Fruit fly (Drosophila melanogaster) whole organism, embryonic: ENCODE measurements around the gene APP-BP1.
A peak's percentile ranks its signal among the peaks of the same experiment; 100 is the strongest.

Source experiments
- Asciz ChIP-seq: fragments of 200-800 bp; sonication (Bioruptor generic); optimal IDR thresholded peaks from 2 replicates; lab custom pipeline; 2017; ENCODE audit warnings: missing biosample characterization, mild to moderate bottlenecking, missing genetic modification characterization, missing genetic modification reagents
- Atf3 ChIP-seq: fragments of 200-800 bp; sonication (Bioruptor generic); optimal IDR thresholded peaks from 3 replicates; lab custom pipeline; 2016; ENCODE audit warnings: missing biosample characterization, missing genetic modification characterization
- CG1024 ChIP-seq: fragments of 200-800 bp; sonication (Bioruptor generic); IDR thresholded peaks from 2 replicates; pipeline ENCODE4 v1.3.6; 2022; ENCODE audit warnings: missing biosample characterization, missing genetic modification characterization
- CG11247 ChIP-seq: fragments of 200-800 bp; sonication (Bioruptor generic); IDR thresholded peaks from 2 replicates; pipeline ENCODE4 v1.3.6; 2022; ENCODE audit warnings: missing biosample characterization, missing genetic modification characterization
- CG12744 ChIP-seq: fragments of 200-800 bp; sonication (Bioruptor generic); optimal IDR thresholded peaks from 2 replicates; lab custom pipeline; 2016; ENCODE audit warnings: missing biosample characterization, missing genetic modification characterization
- CG14965 ChIP-seq: fragments of 200-800 bp; sonication (Bioruptor generic); optimal IDR thresholded peaks from 2 replicates; lab custom pipeline; 2016; ENCODE audit warnings: missing biosample characterization, missing genetic modification characterization, borderline replicate concordance
- CG17186 ChIP-seq: fragments of 200-800 bp; sonication (Bioruptor generic); optimal IDR thresholded peaks from 3 replicates; lab custom pipeline; 2017; ENCODE audit warnings: missing biosample characterization, missing genetic modification reagents, missing genetic modification characterization
- CG17802 ChIP-seq: fragments of 200-800 bp; sonication (Bioruptor generic); optimal IDR thresholded peaks from 2 replicates; lab custom pipeline; 2018; ENCODE audit warnings: missing biosample characterization, mild to moderate bottlenecking, missing genetic modification characterization, moderate library complexity
- CG18599 ChIP-seq: fragments of 200-800 bp; sonication (Bioruptor generic); optimal IDR thresholded peaks from 3 replicates; lab custom pipeline; 2017; ENCODE audit warnings: missing biosample characterization, missing genetic modification characterization, mild to moderate bottlenecking, moderate library complexity, missing genetic modification reagents
- CG2116 ChIP-seq: fragments of 200-800 bp; sonication (Bioruptor generic); optimal IDR thresholded peaks from 3 replicates; lab custom pipeline; 2018; ENCODE audit warnings: missing biosample characterization, mild to moderate bottlenecking, missing genetic modification characterization
- CG3847 ChIP-seq: fragments of 200-800 bp; sonication (Bioruptor generic); IDR thresholded peaks from 2 replicates; pipeline ENCODE4 v1.3.6; 2022; ENCODE audit warnings: missing biosample characterization, missing genetic modification characterization
- CG4854 ChIP-seq: fragments of 200-800 bp; sonication (Bioruptor generic); optimal IDR thresholded peaks from 2 replicates; lab custom pipeline; 2016; ENCODE audit warnings: missing biosample characterization, missing genetic modification characterization, inconsistent platforms
- CG5245 ChIP-seq: fragments of 200-800 bp; sonication (Bioruptor generic); optimal IDR thresholded peaks from 3 replicates; lab custom pipeline; 2016; ENCODE audit warnings: missing biosample characterization, missing genetic modification characterization
- CG5953 ChIP-seq: fragments of 200-800 bp; sonication (Bioruptor generic); IDR thresholded peaks from 2 replicates; pipeline ENCODE4 v1.3.6; 2022; ENCODE audit warnings: missing biosample characterization, missing genetic modification characterization
- CG6765 ChIP-seq: fragments of 200-800 bp; sonication (Bioruptor generic); optimal IDR thresholded peaks from 3 replicates; lab custom pipeline; 2017; ENCODE audit warnings: missing biosample characterization, mild to moderate bottlenecking, missing genetic modification characterization
- CG6791 ChIP-seq: fragments of 200-800 bp; sonication (Bioruptor generic); IDR thresholded peaks from 3 replicates; pipeline ENCODE4 v1.3.6; 2022; ENCODE audit warnings: missing biosample characterization, missing genetic modification characterization; ENCODE audit not compliant: partially characterized antibody
- CG7928 ChIP-seq: fragments of 200-800 bp; sonication (Bioruptor generic); optimal IDR thresholded peaks from 2 replicates; lab custom pipeline; 2017; ENCODE audit warnings: missing biosample characterization, mild to moderate bottlenecking, missing genetic modification characterization
- CG8478 ChIP-seq: fragments of >200 bp; optimal IDR thresholded peaks from 2 replicates; lab custom pipeline; 2018
- CG9797 ChIP-seq: fragments of 200-800 bp; sonication (Bioruptor generic); optimal IDR thresholded peaks from 3 replicates; lab custom pipeline; 2018; ENCODE audit warnings: missing biosample characterization, mild to moderate bottlenecking, missing genetic modification characterization
- CG9817 ChIP-seq: fragments of 200-800 bp; sonication (Bioruptor generic); optimal IDR thresholded peaks from 2 replicates; lab custom pipeline; 2018; ENCODE audit warnings: missing biosample characterization, mild to moderate bottlenecking, missing genetic modification characterization, moderate library complexity
- Dp ChIP-seq: fragments of 200-800 bp; sonication (Bioruptor generic); optimal IDR thresholded peaks from 2 replicates; lab custom pipeline; 2018; ENCODE audit warnings: missing biosample characterization, mild to moderate bottlenecking, missing genetic modification characterization, moderate library complexity
- HLH54F ChIP-seq: fragments of 200-800 bp; sonication (Bioruptor generic); optimal IDR thresholded peaks from 3 replicates; lab custom pipeline; 2016; ENCODE audit warnings: missing biosample characterization, missing genetic modification characterization
- HLHmδ ChIP-seq: fragments of 200-800 bp; sonication (Bioruptor generic); optimal IDR thresholded peaks from 2 replicates; lab custom pipeline; 2018; ENCODE audit warnings: missing biosample characterization, mild to moderate bottlenecking, missing genetic modification characterization, moderate library complexity
- Hr78 ChIP-seq, 2 experiments: fragments of 200-800 bp in 1 of 2; fragments of >200 bp in 1 of 2; sonication (Bioruptor generic) in 1 of 2; optimal IDR thresholded peaks; 2 replicates each; lab custom pipeline; 2017 to 2019; ENCODE audit warnings: missing biosample characterization in 2 of 2, missing genetic modification characterization in 2 of 2, mild to moderate bottlenecking in 1 of 2, moderate library complexity in 1 of 2
- Hsf ChIP-seq: fragments of 200-800 bp; sonication (Bioruptor generic); optimal IDR thresholded peaks from 3 replicates; lab custom pipeline; 2016; ENCODE audit warnings: missing biosample characterization, missing genetic modification characterization
- NFAT ChIP-seq: fragments of 200-800 bp; sonication (Bioruptor generic); IDR thresholded peaks from 2 replicates; pipeline ENCODE4 v1.3.6; 2022; ENCODE audit warnings: missing biosample characterization, missing genetic modification characterization
- NK7.1 ChIP-seq: fragments of 200-800 bp; sonication (Bioruptor generic); optimal IDR thresholded peaks from 3 replicates; lab custom pipeline; 2016; ENCODE audit warnings: missing biosample characterization, missing genetic modification characterization
- Oaz ChIP-seq: fragments of 200-800 bp; sonication (Bioruptor generic); IDR thresholded peaks from 2 replicates; pipeline ENCODE4 v1.3.6; 2022; ENCODE audit warnings: missing biosample characterization, missing genetic modification characterization
- Pdp1 ChIP-seq, 2 experiments: fragments of 200-800 bp; sonication (Bioruptor generic); optimal IDR thresholded peaks; 3 replicates each; lab custom pipeline; 2016; ENCODE audit warnings: missing biosample characterization in 2 of 2, missing genetic modification characterization in 2 of 2, mild to moderate bottlenecking in 1 of 2, moderate library complexity in 1 of 2
- Sox102F ChIP-seq: fragments of 200-800 bp; sonication (Bioruptor generic); optimal IDR thresholded peaks from 2 replicates; lab custom pipeline; 2018; ENCODE audit warnings: missing biosample characterization, mild to moderate bottlenecking, missing genetic modification characterization, moderate library complexity
- Sry-β ChIP-seq: fragments of 200-800 bp; sonication (Bioruptor generic); optimal IDR thresholded peaks from 2 replicates; lab custom pipeline; 2018; ENCODE audit warnings: missing biosample characterization, mild to moderate bottlenecking, missing genetic modification characterization, moderate library complexity
- Usf ChIP-seq: fragments of 200-800 bp; sonication (Bioruptor generic); optimal IDR thresholded peaks from 2 replicates; lab custom pipeline; 2017; ENCODE audit warnings: missing genotype, missing biosample characterization, missing genetic modification characterization
- Xrp1 ChIP-seq: fragments of 200-800 bp; sonication (Bioruptor generic); IDR thresholded peaks from 2 replicates; pipeline ENCODE4 v1.3.6; 2022; ENCODE audit warnings: missing biosample characterization, missing genetic modification characterization
- ac ChIP-seq: fragments of 200-800 bp; sonication (Bioruptor generic); optimal IDR thresholded peaks from 3 replicates; lab custom pipeline; 2017; ENCODE audit warnings: missing biosample characterization, mild to moderate bottlenecking, missing genetic modification characterization
- bbx ChIP-seq: fragments of 200-800 bp; sonication (Bioruptor generic); IDR thresholded peaks from 2 replicates; pipeline ENCODE4 v1.3.6; 2022; ENCODE audit warnings: missing biosample characterization, missing genetic modification characterization; ENCODE audit not compliant: partially characterized antibody
- crol ChIP-seq: fragments of 200-800 bp; sonication (Bioruptor generic); IDR thresholded peaks from 2 replicates; pipeline ENCODE4 v1.3.6; 2022; ENCODE audit warnings: missing biosample characterization, missing genetic modification characterization
- crp ChIP-seq, 2 experiments: fragments of 200-800 bp; sonication (Bioruptor generic); optimal IDR thresholded peaks; 2 replicates in 1 of 2; 3 replicates in 1 of 2; lab custom pipeline; 2017; ENCODE audit warnings: missing biosample characterization in 2 of 2, missing genetic modification characterization in 2 of 2, mild to moderate bottlenecking in 1 of 2, moderate library complexity in 1 of 2
- dati ChIP-seq: fragments of 200-800 bp; sonication (Bioruptor generic); IDR thresholded peaks from 2 replicates; pipeline ENCODE4 v1.3.6; 2022; ENCODE audit warnings: missing biosample characterization, missing genetic modification characterization
- dpn ChIP-seq, 2 experiments: fragments of 200-800 bp; sonication (Bioruptor generic); optimal IDR thresholded peaks; 3 replicates each; lab custom pipeline; 2016; ENCODE audit warnings: missing biosample characterization in 2 of 2, missing genetic modification characterization in 2 of 2
- emc ChIP-seq: fragments of 200-800 bp; sonication (Bioruptor generic); optimal IDR thresholded peaks from 2 replicates; lab custom pipeline; 2016; ENCODE audit warnings: missing biosample characterization, missing genetic modification characterization
- grn ChIP-seq: fragments of 200-800 bp; sonication (Bioruptor generic); optimal IDR thresholded peaks from 3 replicates; lab custom pipeline; 2017; ENCODE audit warnings: missing biosample characterization, missing genetic modification characterization
- lola ChIP-seq, 3 experiments: fragments of >200 bp in 2 of 3; fragments of 200-800 bp in 1 of 3; sonication (Bioruptor generic) in 1 of 3; optimal IDR thresholded peaks; 2 replicates each; lab custom pipeline; 2017 to 2019; ENCODE audit warnings: missing biosample characterization in 3 of 3, missing genetic modification characterization in 3 of 3, mild to moderate bottlenecking in 1 of 3, moderate library complexity in 1 of 3
- nerfin-1 ChIP-seq: fragments of 200-800 bp; sonication (Bioruptor generic); optimal IDR thresholded peaks from 3 replicates; lab custom pipeline; 2019; ENCODE audit warnings: missing biosample characterization, mild to moderate bottlenecking, missing genetic modification characterization, moderate library complexity
- pnt ChIP-seq: fragments of 200-800 bp; sonication (Bioruptor generic); optimal IDR thresholded peaks from 3 replicates; lab custom pipeline; 2016; ENCODE audit warnings: missing biosample characterization, missing genetic modification characterization
- slp2 ChIP-seq: fragments of 200-800 bp; sonication (Bioruptor generic); optimal IDR thresholded peaks from 2 replicates; lab custom pipeline; 2016; ENCODE audit warnings: missing biosample characterization, missing genetic modification characterization
- tap ChIP-seq: fragments of 200-800 bp; optimal IDR thresholded peaks from 3 replicates; lab custom pipeline; 2019; ENCODE audit warnings: missing biosample characterization, mild to moderate bottlenecking, missing genetic modification characterization, moderate library complexity
- tll ChIP-seq, 2 experiments: fragments of 200-800 bp in 1 of 2; fragments of >200 bp in 1 of 2; sonication (Bioruptor generic) in 1 of 2; optimal IDR thresholded peaks; 2 replicates each; lab custom pipeline; 2017 to 2019; ENCODE audit warnings: missing biosample characterization in 2 of 2, missing genetic modification characterization in 2 of 2, mild to moderate bottlenecking in 1 of 2, moderate library complexity in 1 of 2
- vnd ChIP-seq: fragments of 200-800 bp; sonication (Bioruptor generic); IDR thresholded peaks from 3 replicates; pipeline ENCODE4 v1.3.6; 2022; ENCODE audit warnings: missing biosample characterization, missing genetic modification characterization; ENCODE audit not compliant: partially characterized antibody

APP-BP1 gene

DNA sequence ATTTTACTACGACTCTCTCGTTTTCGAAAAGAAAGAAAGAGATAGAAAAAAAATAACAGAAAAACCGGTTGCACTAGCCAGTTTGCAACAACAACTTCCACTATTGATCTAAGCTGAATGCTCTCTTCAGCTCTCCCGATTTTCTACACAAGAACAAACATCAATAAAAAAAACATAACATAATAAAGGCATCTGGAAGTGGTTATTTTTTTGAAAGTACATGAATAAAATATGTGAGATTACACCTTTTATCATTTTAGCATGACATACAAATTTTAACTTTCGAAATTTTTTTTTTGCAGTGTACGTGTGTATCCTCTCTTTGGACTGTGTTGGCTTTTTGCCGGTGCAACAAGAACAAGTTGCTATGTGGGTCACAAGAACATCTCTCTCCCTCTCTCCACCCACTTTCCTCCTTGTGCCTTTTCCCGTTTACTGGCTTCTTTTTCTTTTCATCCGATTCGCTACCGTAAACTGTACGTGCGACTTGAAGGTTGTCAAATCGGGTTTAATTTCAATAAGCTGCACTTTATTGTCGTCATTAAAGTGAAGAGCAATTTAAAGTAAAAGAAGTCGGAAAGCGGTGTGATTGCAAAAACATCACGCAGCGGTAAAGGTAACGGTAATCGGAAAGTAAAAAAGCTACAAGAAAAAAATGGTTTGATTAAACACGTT lies 13.5 kb upstream of the APP-BP1 start (continued):
- TF ChIP-seq CG1024, result peak; percentile 94
- TF ChIP-seq NK7.1 (GFP tag; lab: Kevin White, UChicago), result peak; percentile 95
- TF ChIP-seq Usf (GFP tag; lab: Kevin White, UChicago), result peak; percentile 77
- TF ChIP-seq Hsf (GFP tag; lab: Kevin White, UChicago), result peak; percentile 97
- TF ChIP-seq CG2116 (GFP tag; lab: Kevin White, UChicago), result peak; percentile 84
- peak; percentile 90 for TF ChIP-seq dati (GFP tag; lab: Robert Waterston, UW)
- peak; percentile 92 for TF ChIP-seq CG4854
- peak; percentile 91 for TF ChIP-seq HLH54F (GFP tag; lab: Kevin White, UChicago)
- TF ChIP-seq bbx, result no peak
- TF ChIP-seq lola (GFP tag; optimal IDR thresholded peaks at IDR 0.05; lab: Kevin White, UChicago), result peak in 1 of 3 experiments; percentile 98
- TF ChIP-seq Sry-β, result peak; percentile 68
- TF ChIP-seq Atf3, result peak; percentile 97
- peak in 1 of 2 experiments; percentile 63 for TF ChIP-seq crp (GFP tag; optimal IDR thresholded peaks at IDR 0.05; lab: Kevin White, UChicago)
- peak; percentile 46 for TF ChIP-seq CG9797
- TF ChIP-seq CG6791, result no peak
- TF ChIP-seq Sox102F (GFP tag; lab: Kevin White, UChicago), result peak; percentile 99
- TF ChIP-seq dpn (GFP tag; optimal IDR thresholded peaks at IDR 0.05; lab: Kevin White, UChicago), result peak; percentile 97
- peak; percentile 92 for TF ChIP-seq CG18599 (GFP tag; lab: Kevin White, UChicago)
- peak; percentile 82 for TF ChIP-seq CG17186 (GFP tag; lab: Kevin White, UChicago)
- TF ChIP-seq CG9817 (tag; lab: Kevin White, UChicago), result peak; percentile 77
- TF ChIP-seq CG5245 (GFP tag; lab: Kevin White, UChicago), result peak; percentile 96
- peak; percentile 95 for TF ChIP-seq CG5953 (GFP tag; lab: Robert Waterston, UW)
- peak; percentile 87 for TF ChIP-seq Oaz (GFP tag; lab: Robert Waterston, UW)
- peak; percentile 82 for TF ChIP-seq emc (GFP tag; lab: Kevin White, UChicago)
- TF ChIP-seq CG12744 (GFP tag; lab: Kevin White, UChicago), result peak; percentile 96
- peak; percentile 90 for TF ChIP-seq ac (GFP tag; lab: Kevin White, UChicago)
- TF ChIP-seq vnd (GFP tag; lab: Robert Waterston, UW), result no peak
- peak; percentile 89 for TF ChIP-seq CG11247 (GFP tag; lab: Robert Waterston, UW)
- TF ChIP-seq CG17802 (tag; lab: Kevin White, UChicago), result peak; percentile 75
- TF ChIP-seq crol (GFP tag; lab: Robert Waterston, UW), result peak; percentile 76
- peak; percentile 96 for TF ChIP-seq pnt (GFP tag; lab: Kevin White, UChicago)
- TF ChIP-seq CG3847 (GFP tag; lab: Robert Waterston, UW), result peak; percentile 90
- peak; percentile 93 for TF ChIP-seq nerfin-1 (tag; lab: Kevin White, UChicago)
- peak; percentile 96 for TF ChIP-seq slp2 (GFP tag; lab: Kevin White, UChicago)
- TF ChIP-seq grn (GFP tag; lab: Kevin White, UChicago), result peak; percentile 78
- peak; percentile 96 for TF ChIP-seq tap (tag; lab: Kevin White, UChicago)
- TF ChIP-seq CG14965 (GFP tag; lab: Kevin White, UChicago), result peak; percentile 85
- TF ChIP-seq HLHmδ (GFP tag; lab: Kevin White, UChicago), result no peak
- TF ChIP-seq CG6765 (GFP tag; lab: Kevin White, UChicago), result peak; percentile 62
- peak in 1 of 2 experiments; percentile 91 for TF ChIP-seq Hr78 (GFP tag; optimal IDR thresholded peaks at IDR 0.05; lab: Kevin White, UChicago)
- peak; percentile 98 for TF ChIP-seq Asciz
- peak in 1 of 2 experiments; percentile 89 for TF ChIP-seq tll (GFP tag; optimal IDR thresholded peaks at IDR 0.05; lab: Kevin White, UChicago)
- peak; percentile 95 to 97 for TF ChIP-seq Pdp1 (GFP tag; optimal IDR thresholded peaks at IDR 0.05; lab: Kevin White, UChicago)
- peak; percentile 61 for TF ChIP-seq CG7928
- TF ChIP-seq Dp (GFP tag; lab: Kevin White, UChicago), result peak; percentile 12
- peak; percentile 98 for TF ChIP-seq Xrp1 (GFP tag; lab: Robert Waterston, UW)
- peak; percentile 86 for TF ChIP-seq NFAT (GFP tag; lab: Robert Waterston, UW)
- TF ChIP-seq CG8478 (lab: Kevin White, UChicago), result no peak
